Fruit fly (Drosophila melanogaster): ENCODE results near the gene KrT95D.

KrT95D gene

dm6 chr3R:23948466-23949413 is 82.9 kb downstream of the KrT95D start:
- TF ChIP-seq usp (GFP tag; optimal IDR thresholded peaks at IDR 0.05) = no peak
- TF ChIP-seq N (GFP tag; optimal IDR thresholded peaks at IDR 0.05) = no peak
- TF ChIP-seq woc (GFP tag; optimal IDR thresholded peaks at IDR 0.05) = peak; percentile 96
- no peak for TF ChIP-seq Hr78 (GFP tag; optimal IDR thresholded peaks at IDR 0.05)
- TF ChIP-seq brk (GFP tag; optimal IDR thresholded peaks at IDR 0.05) = peak; percentile 77
- TF ChIP-seq Vsx2 (GFP tag; optimal IDR thresholded peaks at IDR 0.05; ENCODE audit: partially characterized antibody) = peak; percentile 66
- peak; percentile 92 for TF ChIP-seq h (GFP tag; optimal IDR thresholded peaks at IDR 0.05)
- no peak for TF ChIP-seq pan (optimal IDR thresholded peaks at IDR 0.05)
- peak in 1 of 2 experiments; percentile 37 for TF ChIP-seq dl (GFP tag; optimal IDR thresholded peaks at IDR 0.05; ENCODE audit: insufficient read depth in 1 of 2, partially characterized antibody in 2 of 2)
- TF ChIP-seq rgr (GFP tag; optimal IDR thresholded peaks at IDR 0.05) = peak; percentile 88
- TF ChIP-seq br (GFP tag; optimal IDR thresholded peaks at IDR 0.05) = peak; percentile 91
- no peak for TF ChIP-seq CrebA (GFP tag; optimal IDR thresholded peaks at IDR 0.05; ENCODE audit: borderline replicate concordance)
- TF ChIP-seq psq (GFP tag; optimal IDR thresholded peaks at IDR 0.05) = peak; percentile 86
- peak; percentile 85 for TF ChIP-seq Hnf4 (GFP tag; optimal IDR thresholded peaks at IDR 0.05)
- peak; percentile 96 for TF ChIP-seq Sp1 (GFP tag; optimal IDR thresholded peaks at IDR 0.05)
- TF ChIP-seq sv (GFP tag; optimal IDR thresholded peaks at IDR 0.05) = no peak
- peak; percentile 89 for TF ChIP-seq Rel (GFP tag; optimal IDR thresholded peaks at IDR 0.05)
- TF ChIP-seq Rel (tag; optimal IDR thresholded peaks at IDR 0.05) = peak; percentile 94
- peak; percentile 75 to 94 for TF ChIP-seq foxo (GFP tag; optimal IDR thresholded peaks at IDR 0.05)
- peak; percentile 82 for TF ChIP-seq CG32264 (GFP tag; optimal IDR thresholded peaks at IDR 0.05)
- peak; percentile 50 for TF ChIP-seq dsf (GFP tag; optimal IDR thresholded peaks at IDR 0.05; ENCODE audit: borderline replicate concordance)
- TF ChIP-seq Mio (GFP tag; optimal IDR thresholded peaks at IDR 0.05) = peak; percentile 17
- TF ChIP-seq Abd-B (GFP tag; optimal IDR thresholded peaks at IDR 0.05) = no peak
- TF ChIP-seq dmrt93B (GFP tag; optimal IDR thresholded peaks at IDR 0.05) = peak; percentile 86
- TF ChIP-seq HLH106 (tag; optimal IDR thresholded peaks at IDR 0.05) = peak; percentile 96
- TF ChIP-seq GATAd (GFP tag; optimal IDR thresholded peaks at IDR 0.05) = no peak
- no peak for TF ChIP-seq Myc (optimal IDR thresholded peaks at IDR 0.05)
- TF ChIP-seq tai (GFP tag; optimal IDR thresholded peaks at IDR 0.05) = no peak
- peak; percentile 85 for TF ChIP-seq sage (GFP tag; optimal IDR thresholded peaks at IDR 0.05)
- peak; percentile 93 for TF ChIP-seq OdsH (GFP tag; optimal IDR thresholded peaks at IDR 0.05)
- TF ChIP-seq Dfd (GFP tag; optimal IDR thresholded peaks at IDR 0.05) = no peak
- no peak for TF ChIP-seq lola (GFP tag; optimal IDR thresholded peaks at IDR 0.05)
- peak; percentile 15 for TF ChIP-seq Dif (GFP tag; optimal IDR thresholded peaks at IDR 0.05; ENCODE audit: partially characterized antibody)
- no peak for TF ChIP-seq jim (GFP tag; optimal IDR thresholded peaks at IDR 0.05)
- peak; percentile 84 for TF ChIP-seq Jra (GFP tag; optimal IDR thresholded peaks at IDR 0.05)
- TF ChIP-seq CG9705 (GFP tag; optimal IDR thresholded peaks at IDR 0.05) = peak; percentile 90
- TF ChIP-seq ey (GFP tag; optimal IDR thresholded peaks at IDR 0.05) = peak; percentile 95
- TF ChIP-seq fru (GFP tag; optimal IDR thresholded peaks at IDR 0.05) = peak; percentile 94
- TF ChIP-seq Hr83 (GFP tag; optimal IDR thresholded peaks at IDR 0.05; ENCODE audit: poor library complexity, severe bottlenecking) = no peak

- TF ChIP-seq HLH106 (tag; optimal IDR thresholded peaks at IDR 0.05) = no peak
- TF ChIP-seq Hr83 (GFP tag; optimal IDR thresholded peaks at IDR 0.05; ENCODE audit: poor library complexity, severe bottlenecking) = no peak
- no peak for TF ChIP-seq Dif (GFP tag; optimal IDR thresholded peaks at IDR 0.05; ENCODE audit: partially characterized antibody)
- no peak for TF ChIP-seq jim (GFP tag; optimal IDR thresholded peaks at IDR 0.05)
- no peak for TF ChIP-seq brk (GFP tag; optimal IDR thresholded peaks at IDR 0.05)
- TF ChIP-seq fru (GFP tag; optimal IDR thresholded peaks at IDR 0.05) = no peak
- no peak for TF ChIP-seq ey (GFP tag; optimal IDR thresholded peaks at IDR 0.05)
- no peak for TF ChIP-seq Hnf4 (GFP tag; optimal IDR thresholded peaks at IDR 0.05)
- no peak for TF ChIP-seq br (GFP tag; optimal IDR thresholded peaks at IDR 0.05)
- TF ChIP-seq CG32264 (GFP tag; optimal IDR thresholded peaks at IDR 0.05) = no peak
These were observed 83.4 kb downstream of the KrT95D start, which contains the start of gene CG12268 for dm6 chr3R:23948324-23948465. Gene CG12268 (minus strand): TSS chr3R:23948424.

Measured in whole organism, wandering third instar larva.